Fruit fly (Drosophila melanogaster): Measurements from ENCODE around the gene SmydA-8.

The SmydA-8 gene

dm6 chrX:2222181-2222790 is 8.7 kb upstream of the SmydA-8 start, which contains the start of gene Vinc (continued):
- peak; percentile 72 for TF ChIP-seq fd3F (GFP tag; optimal IDR thresholded peaks at IDR 0.05)
- peak; percentile 91 for TF ChIP-seq Antp (GFP tag; optimal IDR thresholded peaks at IDR 0.05)
- peak; percentile 69 for TF ChIP-seq fd64A (GFP tag; optimal IDR thresholded peaks at IDR 0.05)
- peak; percentile 91 for TF ChIP-seq CG10147 (GFP tag; optimal IDR thresholded peaks at IDR 0.05)
- TF ChIP-seq knrl (GFP tag; IDR thresholded peaks at IDR 0.05; ENCODE audit: partially characterized antibody), result peak; percentile 43; the same call in 1 of the 3 replicates
- peak; percentile 83 for TF ChIP-seq CG14710 (tag; optimal IDR thresholded peaks at IDR 0.05)
- TF ChIP-seq CG9932 (GFP tag; IDR thresholded peaks at IDR 0.05), result peak; percentile 90
- peak; percentile 80 for TF ChIP-seq CG5180 (GFP tag; optimal IDR thresholded peaks at IDR 0.05)
- peak; percentile 69 for TF ChIP-seq Gug (GFP tag; IDR thresholded peaks at IDR 0.05)
- TF ChIP-seq gcm2 (GFP tag; optimal IDR thresholded peaks at IDR 0.05), result peak; percentile 60
- TF ChIP-seq ftz-f1 (GFP tag; optimal IDR thresholded peaks at IDR 0.05), result peak; percentile 79
- no peak for TF ChIP-seq CG3065 (GFP tag; optimal IDR thresholded peaks at IDR 0.05)
- TF ChIP-seq tgo (GFP tag; IDR thresholded peaks at IDR 0.05), result peak; percentile 88
- peak; percentile 58 for TF ChIP-seq Myb (GFP tag; optimal IDR thresholded peaks at IDR 0.05)
- peak; percentile 34 for TF ChIP-seq CG9876 (GFP tag; optimal IDR thresholded peaks at IDR 0.05)
- no peak for TF ChIP-seq Sin3A (optimal IDR thresholded peaks at IDR 0.05)
- peak; percentile 5 for TF ChIP-seq CG3407 (GFP tag; optimal IDR thresholded peaks at IDR 0.05)
- no peak for TF ChIP-seq lov (optimal IDR thresholded peaks at IDR 0.05)
- TF ChIP-seq lov (GFP tag; IDR thresholded peaks at IDR 0.05), result peak; percentile 67; the same call in 1 of the 3 replicates
- TF ChIP-seq CG3838 (GFP tag; optimal IDR thresholded peaks at IDR 0.05), result no peak
- TF ChIP-seq CG31441 (GFP tag; IDR thresholded peaks at IDR 0.05), result peak; percentile 86
- peak; percentile 73 for TF ChIP-seq Rx (GFP tag; IDR thresholded peaks at IDR 0.05)
- TF ChIP-seq MTF-1 (GFP tag; optimal IDR thresholded peaks at IDR 0.05; ENCODE audit: borderline replicate concordance), result peak; percentile 48
- peak; percentile 62 for TF ChIP-seq chn (GFP tag; optimal IDR thresholded peaks at IDR 0.05)
- peak; percentile 51; the same call in 1 of the 2 replicates for TF ChIP-seq Oaz (GFP tag; IDR thresholded peaks at IDR 0.05)
- TF ChIP-seq CG6683 (GFP tag; optimal IDR thresholded peaks at IDR 0.05), result peak; percentile 88
- TF ChIP-seq CG10321 (GFP tag; IDR thresholded peaks at IDR 0.05), result no peak
- peak; percentile 62 for TF ChIP-seq CG31365 (tag; optimal IDR thresholded peaks at IDR 0.05)
- peak; percentile 96 for TF ChIP-seq CG13296 (GFP tag; optimal IDR thresholded peaks at IDR 0.05)
- peak; percentile 50; the same call in 2 of the 4 replicates for TF ChIP-seq Dll (GFP tag; IDR thresholded peaks at IDR 0.05; ENCODE audit: partially characterized antibody)
- TF ChIP-seq Sry-β (GFP tag; optimal IDR thresholded peaks at IDR 0.05), result peak; percentile 53
- peak; percentile 63 for TF ChIP-seq CG7928 (GFP tag; optimal IDR thresholded peaks at IDR 0.05)
- peak; percentile 80 for TF ChIP-seq NFAT (GFP tag; IDR thresholded peaks at IDR 0.05)
- peak; percentile 91 for TF ChIP-seq CG32532 (GFP tag; IDR thresholded peaks at IDR 0.05)
- TF ChIP-seq CG2202 (tag; optimal IDR thresholded peaks at IDR 0.05), result peak; percentile 20
- peak; percentile 65 for TF ChIP-seq Ets97D (GFP tag; optimal IDR thresholded peaks at IDR 0.05)
- TF ChIP-seq CG14965 (GFP tag; optimal IDR thresholded peaks at IDR 0.05; ENCODE audit: borderline replicate concordance), result peak; percentile 51
- TF ChIP-seq gce (GFP tag; IDR thresholded peaks at IDR 0.05), result peak; percentile 57; the same call in 1 of the 3 replicates
- TF ChIP-seq CG12942 (GFP tag; optimal IDR thresholded peaks at IDR 0.05), result peak; percentile 67
- TF ChIP-seq Hmr (GFP tag; optimal IDR thresholded peaks at IDR 0.05), result peak; percentile 86
- peak; percentile 98 for TF ChIP-seq Med (GFP tag)
- TF ChIP-seq NC2β (GFP tag; optimal IDR thresholded peaks at IDR 0.05), result peak; percentile 29
- TF ChIP-seq bowl (GFP tag; IDR thresholded peaks at IDR 0.05), result peak; percentile 41; the same call in 1 of the 2 replicates
- peak; percentile 56 for TF ChIP-seq CG17912 (GFP tag; optimal IDR thresholded peaks at IDR 0.05)
- TF ChIP-seq Optix (GFP tag; IDR thresholded peaks at IDR 0.05), result peak; percentile 52; the same call in 1 of the 3 replicates
- peak; percentile 90 for TF ChIP-seq kni (GFP tag; optimal IDR thresholded peaks at IDR 0.05)
- peak; percentile 85 for TF ChIP-seq pnt (GFP tag; optimal IDR thresholded peaks at IDR 0.05)
- TF ChIP-seq ssp (GFP tag; IDR thresholded peaks at IDR 0.05), result peak; percentile 62
- TF ChIP-seq Dref (GFP tag; IDR thresholded peaks at IDR 0.05), result peak; percentile 85
- TF ChIP-seq Vsx1 (GFP tag; optimal IDR thresholded peaks at IDR 0.05), result no peak
